Worm (Caenorhabditis elegans) whole organism, mixed stage, embryonic: ENCODE data around the gene str-118.

Experiments
- blmp-1 ChIP-seq: fragments of 150-350 bp; optimal IDR thresholded peaks from 2 replicates; lab custom pipeline; 2014; ENCODE audit warnings: missing biosample characterization, missing genetic modification characterization
- ces-1 ChIP-seq: fragments of 150-350 bp; optimal IDR thresholded peaks from 2 replicates; lab custom pipeline; 2014; ENCODE audit warnings: missing biosample characterization, missing genetic modification reagents, missing genetic modification characterization
- flh-1 ChIP-seq: fragments of 200-800 bp; sonication (Bioruptor generic); optimal IDR thresholded peaks from 2 replicates; lab custom pipeline; 2018; ENCODE audit warnings: mild to moderate bottlenecking, missing genetic modification characterization, moderate library complexity, missing compliant biosample characterization

DNA sequence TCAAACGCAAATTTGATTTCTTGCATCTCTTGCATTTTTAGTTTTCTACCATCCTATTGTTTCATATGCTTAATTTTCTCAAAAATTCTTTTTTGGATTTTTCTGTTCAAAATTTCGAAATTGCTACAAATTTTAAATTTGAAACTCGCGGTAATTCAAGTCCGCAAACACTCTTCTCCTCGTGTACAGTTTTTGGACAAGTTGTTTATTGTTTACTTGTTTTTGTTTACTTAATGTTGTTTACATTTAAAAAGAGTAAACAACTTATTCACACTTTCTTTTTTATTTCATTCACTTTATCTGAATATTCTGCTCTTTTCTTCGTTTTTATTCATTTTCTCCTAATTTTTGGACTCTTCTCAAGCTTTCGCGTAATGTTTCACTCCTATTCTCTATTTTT, 33.7 kb upstream of the str-118 start:
- TF ChIP-seq blmp-1 (tag; lab: Kevin White, UChicago) (no peak), flh-1 (GFP tag; lab: Kevin White, UChicago) (no peak), ces-1 (GFP tag; lab: Kevin White, UChicago) (no peak)
